Worm (Caenorhabditis elegans): ENCODE results near the gene sre-26.

DNA sequence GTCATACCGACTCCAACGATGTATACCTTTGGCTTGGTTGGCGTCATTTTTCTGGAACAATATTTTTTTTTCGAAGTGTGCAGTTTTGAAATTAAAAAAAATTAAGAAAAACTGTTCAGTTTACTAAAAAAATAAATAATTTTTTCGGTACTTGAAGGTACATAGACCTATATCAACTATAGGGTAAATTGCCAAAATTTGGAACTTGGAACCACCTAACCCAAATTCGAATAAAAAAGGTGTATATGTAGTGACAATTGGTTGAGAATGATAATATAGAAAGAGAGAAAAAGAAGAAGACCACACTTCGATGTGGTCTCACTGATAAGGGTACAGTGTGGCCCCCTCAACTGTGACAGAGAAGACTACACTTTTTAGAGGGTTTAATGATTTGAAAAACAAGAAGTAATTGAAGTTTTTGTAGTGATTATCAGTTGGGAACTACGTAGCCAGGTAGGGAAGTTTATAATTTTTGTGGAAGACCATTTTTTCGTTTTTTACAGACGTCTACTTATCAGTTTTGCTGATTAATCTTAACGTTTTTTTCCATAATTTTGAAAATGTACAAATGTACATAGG lies 5.3 kb upstream of the sre-26 start, which contains the start of gene daf-22:
- no peak for TF ChIP-seq flt-1 (GFP tag; IDR thresholded peaks at IDR 0.05)
- TF ChIP-seq ztf-23 (GFP tag; IDR thresholded peaks at IDR 0.05), result no peak
- no peak for TF ChIP-seq tab-1 (GFP tag; IDR thresholded peaks at IDR 0.05)
- TF ChIP-seq med-1 (GFP tag; optimal IDR thresholded peaks at IDR 0.05; ENCODE audit: insufficient read depth), result no peak
- no peak for TF ChIP-seq ref-1 (GFP tag; conservative IDR thresholded peaks at IDR 0.05)
